Worm (Caenorhabditis elegans): Measurements from ENCODE around the gene H23L24.1.
"Not testable (repeated sequence)": the region's sequence is repeated elsewhere in the genome, so short reads cannot be mapped to it uniquely, and the experiment has no call there.

DNA sequence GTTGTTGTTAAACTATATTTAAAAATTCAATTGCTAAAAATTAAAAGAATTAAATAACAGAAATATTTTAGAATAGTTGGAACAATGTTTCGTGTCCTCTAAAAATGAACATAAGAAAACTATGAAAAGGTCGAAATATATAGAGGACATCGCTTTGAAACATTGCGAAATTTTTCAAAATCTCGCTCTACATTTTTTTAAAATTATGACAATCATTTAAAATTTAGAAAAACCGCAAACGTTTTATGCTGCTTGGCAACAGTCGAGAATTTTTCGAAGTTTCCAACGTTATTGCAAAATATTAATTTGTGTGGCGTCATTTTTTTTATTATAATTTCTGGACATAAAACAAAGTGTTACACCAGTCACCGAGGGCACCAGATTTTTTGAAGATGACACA lies 3.2 kb upstream of the H23L24.1 start, which contains the start of the genes parg-2 and ipla-5:
- TF ChIP-seq ztf-29 (GFP tag; IDR thresholded peaks at IDR 0.05); med-1 (GFP tag; optimal IDR thresholded peaks at IDR 0.05; ENCODE audit: insufficient read depth); flt-1 (GFP tag; IDR thresholded peaks at IDR 0.05); ref-1 (GFP tag; conservative IDR thresholded peaks at IDR 0.05); cog-1 (tag; optimal IDR thresholded peaks at IDR 0.05): not testable (repeated sequence)
